Fruit fly (Drosophila melanogaster) whole organism: Measurements from ENCODE around the gene mRpS21.

Experiments used
- Dll ChIP-seq: fragments of >200 bp; optimal IDR thresholded peaks from 2 replicates; lab custom pipeline; 2017
- EcR ChIP-seq, 2 experiments: fragments of >200 bp; optimal IDR thresholded peaks; 2 replicates each; lab custom pipeline; 2017; ENCODE audit warnings: missing biosample characterization in 2 of 2, missing genetic modification characterization in 2 of 2, missing genetic modification reagents in 2 of 2

- TF ChIP-seq EcR (GFP tag; optimal IDR thresholded peaks at IDR 0.05; lab: Kevin White, UChicago) (no peak), Dll (no peak)
Observed at dm6 chr3R:13390490-13390889, 8.9 kb upstream of the mRpS21 start.
